Fruit fly (Drosophila melanogaster): ENCODE measurements around the gene inaF-C.

The inaF-C gene

DNA sequence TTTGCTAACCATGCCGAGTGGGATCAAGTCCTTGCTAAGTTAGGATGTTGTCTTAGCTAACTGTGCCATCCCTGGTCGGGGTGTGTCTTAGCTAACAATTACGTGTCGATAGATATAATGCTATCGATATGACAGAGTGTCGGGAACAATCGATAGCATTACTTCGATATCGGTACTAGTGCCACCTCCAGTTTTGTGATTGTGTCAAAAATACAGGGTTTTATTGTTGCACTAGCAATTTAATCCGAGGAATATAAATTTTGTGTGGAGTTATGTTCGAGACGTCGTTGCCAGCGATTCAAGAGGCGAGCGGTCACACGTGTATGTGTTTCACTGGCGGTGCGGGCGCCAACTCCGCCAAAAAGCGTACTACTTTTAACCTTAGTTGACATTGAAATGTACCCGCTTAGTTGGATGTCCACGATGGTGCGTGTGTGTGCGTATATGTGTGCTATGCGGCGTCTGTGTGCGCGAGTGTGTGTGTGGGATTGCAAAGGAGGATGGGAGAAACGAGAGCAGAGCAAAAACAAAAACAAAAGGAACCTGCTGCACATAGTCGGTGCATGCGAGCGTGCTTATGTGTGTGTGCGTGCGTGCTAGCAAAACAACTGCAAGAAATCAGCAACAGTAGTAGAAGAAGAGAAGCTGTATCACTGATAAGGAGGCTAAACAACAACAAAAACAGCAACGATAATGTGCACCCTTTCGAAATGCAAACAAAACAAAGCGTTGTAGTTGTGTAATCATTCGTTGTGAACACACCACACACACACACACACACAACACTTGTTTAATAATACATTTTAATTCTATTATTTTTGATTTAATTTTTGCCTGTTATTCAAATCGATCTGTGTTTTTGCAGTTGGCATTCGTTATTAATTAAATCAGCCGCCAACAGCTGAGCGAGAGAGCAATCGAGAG, 36.3 kb downstream of the inaF-C start, which contains the start of gene PhKgamma (continued):
- TF ChIP-seq CG7556 (GFP tag; optimal IDR thresholded peaks at IDR 0.05) (peak; percentile 9), pita (GFP tag; optimal IDR thresholded peaks at IDR 0.05) (peak; percentile 98), HmgZ (tag; optimal IDR thresholded peaks at IDR 0.05) (peak; percentile 78), Dll (GFP tag; IDR thresholded peaks at IDR 0.05; ENCODE audit: partially characterized antibody) (peak; percentile 91), CG12391 (tag; optimal IDR thresholded peaks at IDR 0.05) (peak; percentile 46), Dbx (GFP tag; IDR thresholded peaks at IDR 0.05) (peak; percentile 36; the same call in 1 of the 3 replicates), Doc3 (GFP tag; IDR thresholded peaks at IDR 0.05; ENCODE audit: partially characterized antibody) (peak; percentile 81), Dip2 (GFP tag; IDR thresholded peaks at IDR 0.05) (no peak), twi (tag; optimal IDR thresholded peaks at IDR 0.05) (no peak), shn (GFP tag; optimal IDR thresholded peaks at IDR 0.05) (no peak), CG12155 (GFP tag; optimal IDR thresholded peaks at IDR 0.05) (peak; percentile 37), CG10654 (GFP tag; optimal IDR thresholded peaks at IDR 0.05) (no peak), jumu (GFP tag; optimal IDR thresholded peaks at IDR 0.05) (peak; percentile 45), CG3838 (GFP tag; optimal IDR thresholded peaks at IDR 0.05) (no peak), CG13424 (tag; optimal IDR thresholded peaks at IDR 0.05) (peak; percentile 8), stwl (tag; optimal IDR thresholded peaks at IDR 0.05) (peak; percentile 70), klu (GFP tag; IDR thresholded peaks at IDR 0.05) (no peak), CG17359 (tag; optimal IDR thresholded peaks at IDR 0.05) (no peak), CG6791 (GFP tag; IDR thresholded peaks at IDR 0.05; ENCODE audit: partially characterized antibody) (peak; percentile 96), CG4424 (GFP tag; optimal IDR thresholded peaks at IDR 0.05) (peak; percentile 16), gfzf (GFP tag; optimal IDR thresholded peaks at IDR 0.05) (peak; percentile 69), zen2 (GFP tag; IDR thresholded peaks at IDR 0.05; ENCODE audit: partially characterized antibody) (peak; percentile 87), CG12659 (GFP tag; optimal IDR thresholded peaks at IDR 0.05) (peak; percentile 74), dimm (GFP tag; IDR thresholded peaks at IDR 0.05) (no peak), Eip74EF (GFP tag; optimal IDR thresholded peaks at IDR 0.05) (peak in 1 of 2 experiments; percentile 6), Scr (GFP tag; IDR thresholded peaks at IDR 0.05; ENCODE audit: partially characterized antibody) (peak; percentile 89), BEAF-32 (GFP tag; optimal IDR thresholded peaks at IDR 0.05) (peak; percentile 95), CG1233 (GFP tag; optimal IDR thresholded peaks at IDR 0.05) (no peak), CG4854 (GFP tag; optimal IDR thresholded peaks at IDR 0.05) (no peak), NFAT (GFP tag; IDR thresholded peaks at IDR 0.05) (peak; percentile 42; the same call in 1 of the 2 replicates), en (GFP tag; optimal IDR thresholded peaks at IDR 0.05) (no peak), CG9817 (tag; optimal IDR thresholded peaks at IDR 0.05) (peak; percentile 30), prd (optimal IDR thresholded peaks at IDR 0.05) (no peak), prd (GFP tag; IDR thresholded peaks at IDR 0.05) (no peak), fd64A (GFP tag; optimal IDR thresholded peaks at IDR 0.05) (peak; percentile 19), Nf-YC (tag; optimal IDR thresholded peaks at IDR 0.05) (peak; percentile 21), Dref (GFP tag; IDR thresholded peaks at IDR 0.05) (peak; percentile 98), CG2712 (tag; optimal IDR thresholded peaks at IDR 0.05) (peak; percentile 43), dpn (GFP tag; optimal IDR thresholded peaks at IDR 0.05) (peak in 1 of 2 experiments; percentile 44), E2f2 (GFP tag; IDR thresholded peaks at IDR 0.05) (peak; percentile 59), CG4328 (GFP tag; optimal IDR thresholded peaks at IDR 0.05) (no peak), Antp (GFP tag; optimal IDR thresholded peaks at IDR 0.05) (peak; percentile 15), Hr51 (GFP tag; optimal IDR thresholded peaks at IDR 0.05) (peak in 1 of 2 experiments; percentile 22), ind (GFP tag; optimal IDR thresholded peaks at IDR 0.05) (no peak), CG12942 (GFP tag; optimal IDR thresholded peaks at IDR 0.05) (peak; percentile 29), CG9609 (GFP tag; optimal IDR thresholded peaks at IDR 0.05) (peak; percentile 9), Trl (optimal IDR thresholded peaks at IDR 0.05) (no peak), Trl (GFP tag; optimal IDR thresholded peaks at IDR 0.05) (peak; percentile 11)
